Worm (Caenorhabditis elegans): ENCODE data around the gene sre-50.
"Not testable (repeated sequence)": the region's sequence is repeated elsewhere in the genome, so short reads cannot be mapped to it uniquely, and the experiment has no call there.

sre-50 gene

ce11 chrII:12301233-12301632 lies 2.1 kb upstream of the sre-50 start:
- TF ChIP-seq T22C8.4 (GFP tag; IDR thresholded peaks at IDR 0.05) (peak; percentile 95), tab-1 (GFP tag; IDR thresholded peaks at IDR 0.05) (no peak), ztf-29 (GFP tag; IDR thresholded peaks at IDR 0.05) (no peak)

ce11 chrII:12302354-12302753 lies 971 bp upstream of the sre-50 start, which contains the start of gene C50E10.1:
TSS of gene C50E10.1 (minus strand) at chrII:12302454.
- TF ChIP-seq ref-1 (GFP tag; conservative IDR thresholded peaks at IDR 0.05) (no peak), ztf-29 (GFP tag; IDR thresholded peaks at IDR 0.05) (no peak), tab-1 (GFP tag; IDR thresholded peaks at IDR 0.05) (no peak), T22C8.4 (GFP tag; IDR thresholded peaks at IDR 0.05) (no peak), flt-1 (GFP tag; IDR thresholded peaks at IDR 0.05) (no peak), cog-1 (tag; optimal IDR thresholded peaks at IDR 0.05) (no peak), med-1 (GFP tag; optimal IDR thresholded peaks at IDR 0.05; ENCODE audit: insufficient read depth) (no peak), ztf-23 (GFP tag; IDR thresholded peaks at IDR 0.05) (no peak), klf-2 (GFP tag; conservative IDR thresholded peaks at IDR 0.05) (no peak)

ce11 chrII:12309614-12310013 lies 6.3 kb downstream of the sre-50 start, which contains the start of gene C50E10.2:
TSS of gene C50E10.2 (minus strand) at chrII:12309714.
- no peak for TF ChIP-seq ztf-23 (GFP tag; IDR thresholded peaks at IDR 0.05)
- TF ChIP-seq cog-1 (tag; optimal IDR thresholded peaks at IDR 0.05) = no peak
- no peak for TF ChIP-seq tab-1 (GFP tag; IDR thresholded peaks at IDR 0.05)
- no peak for TF ChIP-seq ref-1 (GFP tag; conservative IDR thresholded peaks at IDR 0.05)
- TF ChIP-seq med-1 (GFP tag; optimal IDR thresholded peaks at IDR 0.05; ENCODE audit: insufficient read depth) = no peak
- TF ChIP-seq ztf-29 (GFP tag; IDR thresholded peaks at IDR 0.05) = no peak

- TF ChIP-seq klf-2 (GFP tag; conservative IDR thresholded peaks at IDR 0.05) = no peak
- no peak for TF ChIP-seq flt-1 (GFP tag; IDR thresholded peaks at IDR 0.05)
- TF ChIP-seq ztf-29 (GFP tag; IDR thresholded peaks at IDR 0.05) = no peak
- no peak for TF ChIP-seq cog-1 (tag; optimal IDR thresholded peaks at IDR 0.05)
- no peak for TF ChIP-seq ztf-23 (GFP tag; IDR thresholded peaks at IDR 0.05)
- no peak for TF ChIP-seq T22C8.4 (GFP tag; IDR thresholded peaks at IDR 0.05)
- TF ChIP-seq ref-1 (GFP tag; conservative IDR thresholded peaks at IDR 0.05) = no peak
- TF ChIP-seq tab-1 (GFP tag; IDR thresholded peaks at IDR 0.05) = no peak
- TF ChIP-seq med-1 (GFP tag; optimal IDR thresholded peaks at IDR 0.05; ENCODE audit: insufficient read depth) = no peak
Observed at ce11 chrII:12311560-12311959, 8.2 kb downstream of the sre-50 start, which contains the start of gene sre-51. TSS of gene sre-51 (plus strand) at chrII:12311860.

- not testable (repeated sequence) for TF ChIP-seq ztf-23, ztf-29, tab-1 (GFP tag; IDR thresholded peaks at IDR 0.05)
Observed at ce11 chrII:12318541-12318940, 15.2 kb downstream of the sre-50 start, which contains the start of gene sre-49. TSS of gene sre-49 (plus strand) at chrII:12318841.

ce11 chrII:12323305-12323704 lies 20.0 kb downstream of the sre-50 start, which contains the start of gene sre-53:
TSS of gene sre-53 (minus strand) at chrII:12323405.
- no peak for TF ChIP-seq T22C8.4 (GFP tag; IDR thresholded peaks at IDR 0.05)
- TF ChIP-seq med-1 (GFP tag; optimal IDR thresholded peaks at IDR 0.05; ENCODE audit: insufficient read depth) = no peak
- TF ChIP-seq ref-1 (GFP tag; conservative IDR thresholded peaks at IDR 0.05) = no peak
- TF ChIP-seq ztf-29 (GFP tag; IDR thresholded peaks at IDR 0.05) = no peak
- no peak for TF ChIP-seq cog-1 (tag; optimal IDR thresholded peaks at IDR 0.05)
- no peak for TF ChIP-seq klf-2 (GFP tag; conservative IDR thresholded peaks at IDR 0.05)
- no peak for TF ChIP-seq ztf-23 (GFP tag; IDR thresholded peaks at IDR 0.05)
- TF ChIP-seq flt-1 (GFP tag; IDR thresholded peaks at IDR 0.05) = no peak
- no peak for TF ChIP-seq tab-1 (GFP tag; IDR thresholded peaks at IDR 0.05)

- no peak for TF ChIP-seq ztf-29 (GFP tag; IDR thresholded peaks at IDR 0.05)
- TF ChIP-seq cog-1 (tag; optimal IDR thresholded peaks at IDR 0.05) = no peak
- TF ChIP-seq med-1 (GFP tag; optimal IDR thresholded peaks at IDR 0.05; ENCODE audit: insufficient read depth) = no peak
- TF ChIP-seq flt-1 (GFP tag; IDR thresholded peaks at IDR 0.05) = no peak
- TF ChIP-seq tab-1 (GFP tag; IDR thresholded peaks at IDR 0.05) = no peak
- no peak for TF ChIP-seq T22C8.4 (GFP tag; IDR thresholded peaks at IDR 0.05)
- no peak for TF ChIP-seq klf-2 (GFP tag; conservative IDR thresholded peaks at IDR 0.05)
- TF ChIP-seq ztf-23 (GFP tag; IDR thresholded peaks at IDR 0.05) = no peak
- TF ChIP-seq ref-1 (GFP tag; conservative IDR thresholded peaks at IDR 0.05) = no peak
Observed at ce11 chrII:12324159-12324558, 20.8 kb downstream of the sre-50 start, which contains the start of gene sre-56. TSS of gene sre-56 (plus strand) at chrII:12324459.

- TF ChIP-seq med-1 (GFP tag; optimal IDR thresholded peaks at IDR 0.05; ENCODE audit: insufficient read depth) = no peak
Observed at ce11 chrII:12328994-12329393, 25.7 kb downstream of the sre-50 start, which contains the start of gene sre-55. TSS of gene sre-55 (plus strand) at chrII:12329294.

- TF ChIP-seq flt-1 (GFP tag; IDR thresholded peaks at IDR 0.05) (no peak), med-1 (GFP tag; optimal IDR thresholded peaks at IDR 0.05; ENCODE audit: insufficient read depth) (no peak), ztf-29 (GFP tag; IDR thresholded peaks at IDR 0.05) (no peak), T22C8.4 (GFP tag; IDR thresholded peaks at IDR 0.05) (no peak), ztf-23 (GFP tag; IDR thresholded peaks at IDR 0.05) (no peak), klf-2 (GFP tag; conservative IDR thresholded peaks at IDR 0.05) (no peak), ref-1 (GFP tag; conservative IDR thresholded peaks at IDR 0.05) (no peak), tab-1 (GFP tag; IDR thresholded peaks at IDR 0.05) (no peak), cog-1 (tag; optimal IDR thresholded peaks at IDR 0.05) (no peak)
Observed at ce11 chrII:12332624-12333023, 29.3 kb downstream of the sre-50 start, which contains the start of gene sre-54. TSS of gene sre-54 (plus strand) at chrII:12332924.

ce11 chrII:12335430-12335829 lies 32.1 kb downstream of the sre-50 start, which contains the start of gene sre-52:
TSS of gene sre-52 (plus strand) at chrII:12335730.
- no peak for TF ChIP-seq ztf-23 (GFP tag; IDR thresholded peaks at IDR 0.05)
- TF ChIP-seq tab-1 (GFP tag; IDR thresholded peaks at IDR 0.05) = no peak
- TF ChIP-seq cog-1 (tag; optimal IDR thresholded peaks at IDR 0.05) = no peak

ce11 chrII:12339152-12339551 lies 35.8 kb downstream of the sre-50 start:
- TF ChIP-seq klf-2 (GFP tag; conservative IDR thresholded peaks at IDR 0.05) = no peak
- peak; percentile 68; the same call in 1 of the 2 replicates for TF ChIP-seq flt-1 (GFP tag; IDR thresholded peaks at IDR 0.05)
- no peak; the same call in 1 of the 2 replicates for TF ChIP-seq ref-1 (GFP tag; conservative IDR thresholded peaks at IDR 0.05)
- no peak for TF ChIP-seq ztf-29 (GFP tag; IDR thresholded peaks at IDR 0.05)
- no peak for TF ChIP-seq tab-1 (GFP tag; IDR thresholded peaks at IDR 0.05)
- TF ChIP-seq cog-1 (tag; optimal IDR thresholded peaks at IDR 0.05) = peak; percentile 59
- TF ChIP-seq ztf-23 (GFP tag; IDR thresholded peaks at IDR 0.05) = 0 out of 2 replicates have a peak, but pooled peaks have one; percentile 22
- no peak for TF ChIP-seq med-1 (GFP tag; optimal IDR thresholded peaks at IDR 0.05; ENCODE audit: insufficient read depth)
- peak; percentile 80 for TF ChIP-seq T22C8.4 (GFP tag; IDR thresholded peaks at IDR 0.05)

Data from whole organism, midembryonic.